Worm (Caenorhabditis elegans): ENCODE data around the gene cpg-8.

The cpg-8 gene

DNA sequence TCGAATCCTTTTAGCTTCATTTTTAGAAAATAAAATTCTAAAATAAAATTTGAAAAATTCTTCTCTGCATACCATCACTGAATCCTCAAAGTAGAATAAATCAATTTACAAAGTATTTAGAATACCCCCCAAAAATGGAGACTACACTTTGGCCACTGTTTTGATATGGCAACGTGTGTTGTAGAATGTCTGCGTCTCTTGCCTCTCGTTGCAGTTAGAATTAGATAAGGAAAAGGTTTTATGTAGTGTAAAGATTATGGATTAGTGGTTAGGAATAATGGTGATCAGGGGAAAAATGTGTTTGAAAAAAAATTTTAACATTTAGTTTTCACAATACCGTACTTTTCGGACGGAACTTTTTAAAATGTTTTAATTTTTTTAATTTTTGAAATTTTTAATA lies 27.7 kb upstream of the cpg-8 start, which contains the start of gene prx-6:
prx-6 (minus strand) TSS at position 129 of the 400 bp plus-strand sequence.
- TF ChIP-seq skn-1 (tag; optimal IDR thresholded peaks at IDR 0.05) (no peak), hmg-11 (tag; optimal IDR thresholded peaks at IDR 0.05) (no peak), elt-2 (tag; optimal IDR thresholded peaks at IDR 0.05) (peak; percentile 78), pha-4 (tag; optimal IDR thresholded peaks at IDR 0.05) (no peak), pqm-1 (tag; optimal IDR thresholded peaks at IDR 0.05) (peak; percentile 50)

- TF ChIP-seq nhr-11 (tag; optimal IDR thresholded peaks at IDR 0.05) (no peak), ama-1 (optimal IDR thresholded peaks at IDR 0.05) (no peak)
Measured at ce11 chrV:4710464-4710863, 18.2 kb upstream of the cpg-8 start, which contains the start of gene oac-24. oac-24 (plus strand) TSS chrV:4710764.

ce11 chrV:4707646-4708045 lies 15.4 kb upstream of the cpg-8 start:
- no peak for TF ChIP-seq hmg-11 (tag; optimal IDR thresholded peaks at IDR 0.05)
- no peak for TF ChIP-seq elt-3 (tag; optimal IDR thresholded peaks at IDR 0.05)
- TF ChIP-seq ceh-9 (tag; optimal IDR thresholded peaks at IDR 0.05) = no peak
- TF ChIP-seq lin-39 (tag; optimal IDR thresholded peaks at IDR 0.05) = no peak
- TF ChIP-seq fkh-2 (tag; optimal IDR thresholded peaks at IDR 0.05) = no peak
- no peak for TF ChIP-seq elt-1 (tag; optimal IDR thresholded peaks at IDR 0.05)
- no peak for TF ChIP-seq eor-1 (tag; optimal IDR thresholded peaks at IDR 0.05)
- no peak for TF ChIP-seq ztf-11 (tag; optimal IDR thresholded peaks at IDR 0.05)
- no peak for TF ChIP-seq sea-2 (GFP tag; optimal IDR thresholded peaks at IDR 0.05)

ce11 chrV:4700189-4700588 lies 8.0 kb upstream of the cpg-8 start, which contains the start of gene ZC266.1:
ZC266.1 (minus strand) TSS chrV:4700289.
- no peak for TF ChIP-seq fos-1 (tag; optimal IDR thresholded peaks at IDR 0.05)
- no peak for TF ChIP-seq ceh-16 (tag; optimal IDR thresholded peaks at IDR 0.05)
- TF ChIP-seq aly-2 (tag; optimal IDR thresholded peaks at IDR 0.05) = no peak
- TF ChIP-seq jun-1 (tag; optimal IDR thresholded peaks at IDR 0.05) = no peak
- TF ChIP-seq nhr-25 (tag; optimal IDR thresholded peaks at IDR 0.05) = no peak
- no peak for TF ChIP-seq hmg-11 (tag; optimal IDR thresholded peaks at IDR 0.05)
- TF ChIP-seq nhr-77 (tag; optimal IDR thresholded peaks at IDR 0.05) = no peak
- TF ChIP-seq mml-1 (tag; optimal IDR thresholded peaks at IDR 0.05) = no peak
- no peak for TF ChIP-seq ceh-82 (tag; optimal IDR thresholded peaks at IDR 0.05)
- TF ChIP-seq lin-15B (tag; optimal IDR thresholded peaks at IDR 0.05) = no peak
- TF ChIP-seq fkh-10 (GFP tag; optimal IDR thresholded peaks at IDR 0.05) = no peak
- TF ChIP-seq daf-12 (tag; optimal IDR thresholded peaks at IDR 0.05) = no peak
- no peak for TF ChIP-seq snpc-4 (tag; optimal IDR thresholded peaks at IDR 0.05)
- no peak for TF ChIP-seq unc-39 (tag; optimal IDR thresholded peaks at IDR 0.05)
- no peak for TF ChIP-seq ceh-28 (tag; optimal IDR thresholded peaks at IDR 0.05)
- TF ChIP-seq nhr-237 (tag; optimal IDR thresholded peaks at IDR 0.05) = no peak
- TF ChIP-seq nhr-11 (tag; optimal IDR thresholded peaks at IDR 0.05) = no peak

DNA sequence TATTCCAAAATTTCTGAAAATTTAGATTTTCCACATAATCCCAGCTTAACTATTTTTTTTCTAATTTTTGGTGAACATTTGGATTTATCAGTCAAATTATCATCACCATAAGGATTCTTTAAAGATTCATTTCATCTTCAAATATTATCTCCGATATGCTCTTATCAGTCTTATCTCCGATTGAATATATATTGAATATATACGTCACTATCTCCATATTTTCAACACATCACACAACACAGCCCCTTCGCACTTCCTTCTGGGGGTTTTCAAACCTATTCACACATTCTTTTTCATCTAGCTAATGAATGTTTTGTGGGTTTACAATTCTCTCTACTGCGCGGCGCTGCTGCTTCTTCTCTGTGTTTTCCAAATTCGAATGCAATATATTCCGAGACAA lies 6.4 kb upstream of the cpg-8 start:
- TF ChIP-seq nhr-67 (tag; optimal IDR thresholded peaks at IDR 0.05) = no peak
- no peak for TF ChIP-seq nhr-76 (tag; optimal IDR thresholded peaks at IDR 0.05)

DNA sequence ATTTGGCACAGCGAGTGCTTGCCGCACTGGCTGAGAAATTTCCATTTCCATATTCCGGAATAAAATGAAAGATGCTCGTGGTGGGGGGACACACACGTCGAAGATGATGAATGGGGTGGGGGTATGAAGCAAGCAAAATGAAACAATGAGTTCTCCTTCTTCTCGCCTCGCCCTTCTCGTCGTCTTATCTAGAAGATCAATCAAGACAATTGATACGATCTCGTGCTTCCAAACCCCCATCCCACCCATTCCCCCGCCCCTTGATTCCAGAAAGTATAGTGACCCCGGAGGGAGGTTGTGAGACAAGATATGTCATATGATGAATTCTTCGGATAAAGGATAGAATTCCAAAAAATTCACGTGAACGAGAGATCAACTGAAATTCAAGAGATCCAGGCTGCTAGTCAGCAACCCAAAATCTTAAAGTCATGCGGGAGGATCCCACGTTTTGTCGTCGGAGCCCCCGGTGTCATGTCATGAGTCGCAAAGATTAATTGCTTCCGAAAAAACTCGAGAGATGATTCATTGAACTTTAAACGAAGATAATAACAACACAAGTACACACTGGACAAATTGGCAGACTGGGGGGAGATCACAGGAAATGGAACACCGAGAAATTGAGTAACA lies 2.3 kb upstream of the cpg-8 start:
- no peak for TF ChIP-seq mdl-1 (tag; optimal IDR thresholded peaks at IDR 0.05)
- TF ChIP-seq sea-2 (GFP tag; optimal IDR thresholded peaks at IDR 0.05) = no peak
- TF ChIP-seq nhr-76 (tag; optimal IDR thresholded peaks at IDR 0.05) = no peak
- peak; percentile 41 for TF ChIP-seq lin-39 (tag; optimal IDR thresholded peaks at IDR 0.05)
- TF ChIP-seq elt-1 (tag; optimal IDR thresholded peaks at IDR 0.05) = peak; percentile 80
- peak; percentile 68 for TF ChIP-seq nhr-11 (tag; optimal IDR thresholded peaks at IDR 0.05)

ce11 chrV:4693282-4693588 lies 1.0 kb upstream of the cpg-8 start:
- TF ChIP-seq egl-5 (tag; optimal IDR thresholded peaks at IDR 0.05) (peak; percentile 7), ama-1 (optimal IDR thresholded peaks at IDR 0.05) (no peak), nfya-1 (tag; optimal IDR thresholded peaks at IDR 0.05; ENCODE audit: insufficient read depth) (peak; percentile 39), nhr-11 (tag; optimal IDR thresholded peaks at IDR 0.05) (peak; percentile 32), ceh-28 (tag; optimal IDR thresholded peaks at IDR 0.05) (no peak), lin-39 (tag; optimal IDR thresholded peaks at IDR 0.05) (peak; percentile 7), snpc-4 (tag; optimal IDR thresholded peaks at IDR 0.05) (no peak), nhr-77 (tag; optimal IDR thresholded peaks at IDR 0.05) (no peak), lin-15B (tag; optimal IDR thresholded peaks at IDR 0.05) (no peak)

Data from whole organism, L3 larva.